Fruit fly (Drosophila melanogaster): ENCODE measurements around the gene Teh4.

DNA sequence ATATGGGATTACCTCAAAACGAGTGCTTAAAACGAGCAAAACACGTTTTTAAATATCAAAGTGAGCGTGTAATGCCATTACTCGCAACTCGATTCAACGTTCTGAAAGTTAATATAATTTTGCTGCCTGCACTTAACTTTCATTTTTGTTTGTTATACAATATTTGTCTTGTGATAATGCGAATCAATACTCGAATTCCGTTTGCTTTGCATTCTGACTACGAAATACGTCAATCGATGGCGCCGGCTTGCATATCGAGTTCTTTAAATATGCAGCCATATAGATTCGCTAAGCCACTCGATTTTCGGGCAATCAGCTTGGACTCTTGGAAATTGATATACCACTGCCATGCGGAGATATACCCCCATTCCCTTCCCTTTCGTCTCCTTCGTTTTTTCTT, 42.6 kb upstream of the Teh4 start:
- no peak for TF ChIP-seq psq (optimal IDR thresholded peaks at IDR 0.05)
- no peak for TF ChIP-seq Dll (optimal IDR thresholded peaks at IDR 0.05)
- no peak for TF ChIP-seq CG8478 (optimal IDR thresholded peaks at IDR 0.05)
- no peak for TF ChIP-seq pan (optimal IDR thresholded peaks at IDR 0.05)

Measured in whole organism.